Worm (Caenorhabditis elegans) whole organism, L1 larva: Measurements from ENCODE around the gene spe-41.

Experiments
- aly-2 ChIP-seq: fragments of 150-350 bp; optimal IDR thresholded peaks from 2 replicates; lab custom pipeline; 2014; ENCODE audit warnings: missing biosample characterization, missing genetic modification characterization
- ces-1 ChIP-seq: fragments of 150-350 bp; optimal IDR thresholded peaks from 2 replicates; lab custom pipeline; 2014; ENCODE audit warnings: missing biosample characterization, missing genetic modification reagents, missing genetic modification characterization
- dpl-1 ChIP-seq, 3 experiments: fragments of 150-350 bp in 2 of 3; sonication (generic microtip) in 1 of 3; optimal IDR thresholded peaks; 2 replicates each; lab custom pipeline; 2014 to 2017; ENCODE audit warnings: missing biosample characterization in 3 of 3, missing genetic modification characterization in 3 of 3, missing genetic modification reagents in 3 of 3
- egl-27 ChIP-seq, 2 experiments: fragments of 150-350 bp in 1 of 2; sonication (generic microtip); optimal IDR thresholded peaks; 3 replicates each; lab custom pipeline; 2017 to 2018; ENCODE audit warnings: missing biosample characterization in 2 of 2, missing genetic modification characterization in 2 of 2, missing genetic modification reagents in 2 of 2
- fos-1 ChIP-seq: fragments of 150-350 bp; optimal IDR thresholded peaks from 2 replicates; lab custom pipeline; 2014; ENCODE audit warnings: missing biosample characterization, missing genetic modification characterization
- lin-15B ChIP-seq: fragments of 150-350 bp; sonication (generic microtip); optimal IDR thresholded peaks from 3 replicates; lab custom pipeline; 2014; ENCODE audit warnings: missing biosample characterization, missing genetic modification characterization
- skn-1 ChIP-seq: fragments of 150-350 bp; optimal IDR thresholded peaks from 2 replicates; lab custom pipeline; 2014; ENCODE audit warnings: missing biosample characterization, missing genetic modification characterization
- unc-62 ChIP-seq: fragments of 150-350 bp; optimal IDR thresholded peaks from 2 replicates; lab custom pipeline; 2014; ENCODE audit warnings: missing biosample characterization, missing genetic modification reagents, missing genetic modification characterization
- unc-98 ChIP-seq: fragments of 200-800 bp; sonication (Bioruptor generic); IDR thresholded peaks from 2 replicates; pipeline ENCODE4 v1.3.6; 2022; ENCODE audit warnings: missing genetic modification characterization, missing compliant biosample characterization

DNA sequence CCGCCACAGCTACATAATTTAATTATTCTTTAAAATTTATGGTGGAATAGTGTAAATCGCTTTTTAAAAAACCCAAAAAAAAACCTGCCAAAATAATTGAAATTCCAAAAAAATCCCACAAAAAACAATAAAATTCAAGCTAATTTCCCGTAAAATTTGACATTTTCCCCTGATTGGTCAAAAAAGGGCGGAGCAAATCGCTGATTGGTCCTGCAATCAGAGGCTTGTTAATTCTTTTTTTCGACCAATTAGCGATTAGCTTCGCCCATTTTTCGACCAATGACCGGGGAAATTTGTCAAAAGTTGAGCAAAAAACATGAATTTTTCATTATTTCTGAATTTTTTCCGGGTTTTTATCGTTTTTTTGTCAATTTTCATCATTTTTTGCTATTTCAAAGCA lies 23.0 kb upstream of the spe-41 start:
- TF ChIP-seq unc-62 (GFP tag; lab: Kevin White, UChicago), result no peak
- TF ChIP-seq fos-1 (tag; lab: Kevin White, UChicago), result no peak
- no peak for TF ChIP-seq ces-1 (GFP tag; lab: Kevin White, UChicago)
- TF ChIP-seq egl-27 (tag; optimal IDR thresholded peaks at IDR 0.05; lab: Kevin White, UChicago), result no peak
- TF ChIP-seq skn-1 (tag; lab: Kevin White, UChicago), result no peak
- TF ChIP-seq aly-2 (tag; lab: Kevin White, UChicago), result no peak
- no peak for TF ChIP-seq dpl-1 (GFP tag; optimal IDR thresholded peaks at IDR 0.05; lab: Kevin White, UChicago)
- no peak for TF ChIP-seq lin-15B (tag; lab: Kevin White, UChicago)
- no peak for TF ChIP-seq unc-98 (GFP tag; lab: Robert Waterston, UW)
